Worm (Caenorhabditis elegans): ENCODE results near the gene set-6.

DNA sequence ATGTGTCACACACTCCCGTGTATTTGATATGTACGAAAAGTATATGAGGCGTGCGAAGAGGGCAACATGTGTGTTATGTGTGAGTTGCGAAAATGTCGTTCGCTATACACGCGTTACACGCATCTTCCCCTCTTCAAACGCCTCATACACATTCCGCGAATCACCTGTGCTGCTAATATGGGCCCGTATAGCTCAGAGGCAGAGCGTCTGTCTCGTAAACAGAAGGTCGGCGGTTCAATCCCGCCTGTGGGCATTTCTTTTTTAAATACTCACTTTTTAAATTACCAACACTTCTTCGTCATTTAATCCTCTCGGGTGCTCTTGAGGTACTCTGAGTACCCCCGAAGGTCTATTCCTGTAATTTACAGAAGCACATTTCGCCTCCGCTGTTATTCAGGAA lies 40.9 kb downstream of the set-6 start:
- no peak for TF ChIP-seq ceh-16 (tag; optimal IDR thresholded peaks at IDR 0.05)
- no peak for TF ChIP-seq ceh-82 (tag; optimal IDR thresholded peaks at IDR 0.05)
- no peak for TF ChIP-seq nhr-28 (tag; optimal IDR thresholded peaks at IDR 0.05)
- no peak for TF ChIP-seq fkh-10 (GFP tag; optimal IDR thresholded peaks at IDR 0.05)
- TF ChIP-seq nhr-11 (tag; optimal IDR thresholded peaks at IDR 0.05), result no peak
- no peak for TF ChIP-seq pqm-1 (tag; optimal IDR thresholded peaks at IDR 0.05)
- TF ChIP-seq nhr-76 (tag; optimal IDR thresholded peaks at IDR 0.05), result no peak
- no peak for TF ChIP-seq skn-1 (tag; optimal IDR thresholded peaks at IDR 0.05)
- no peak for TF ChIP-seq nhr-237 (tag; optimal IDR thresholded peaks at IDR 0.05)
- TF ChIP-seq unc-39 (tag; optimal IDR thresholded peaks at IDR 0.05), result no peak
- TF ChIP-seq lin-39 (tag; optimal IDR thresholded peaks at IDR 0.05), result no peak
- no peak for TF ChIP-seq jun-1 (tag; optimal IDR thresholded peaks at IDR 0.05)
- TF ChIP-seq tbx-2 (tag; optimal IDR thresholded peaks at IDR 0.05), result no peak
